Worm (Caenorhabditis elegans): ENCODE measurements around the gene haf-3.
"Not testable (repeated sequence)": the region's sequence is repeated elsewhere in the genome, so short reads cannot be mapped to it uniquely, and the experiment has no call there.

The haf-3 gene

ce11 chrV:15766122-15766594, at the start of gene haf-3, which contains the start of gene F57A10.2:
Gene haf-3, minus strand, starts transcription at chrV:15766172.
Gene F57A10.2, plus strand, starts transcription at chrV:15766575.
- TF ChIP-seq unc-62 (GFP tag; optimal IDR thresholded peaks at IDR 0.05) = no peak

DNA sequence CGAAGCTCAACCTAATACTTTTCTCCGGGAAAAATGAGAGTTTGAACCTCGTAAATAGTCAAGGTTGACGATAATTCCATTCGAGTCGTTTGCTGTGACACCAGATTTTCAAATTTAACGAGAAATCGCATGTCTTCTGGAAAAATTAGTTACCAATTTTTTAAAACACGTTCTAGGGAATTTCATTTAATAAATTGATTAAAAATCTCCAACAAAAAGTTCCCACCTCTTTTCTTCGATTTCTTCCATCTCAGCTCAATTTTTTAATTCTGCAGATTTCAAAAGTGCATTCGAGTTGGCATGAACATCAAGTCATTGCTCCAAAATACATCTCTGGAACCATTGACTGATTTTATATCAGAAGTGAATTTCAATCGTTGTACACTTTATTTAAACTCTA, 46.0 kb upstream of the haf-3 start, which contains the start of gene nhr-282:
TSS of gene nhr-282 (plus strand) at position 301 of the 400 bp plus-strand sequence.
- not testable (repeated sequence) for TF ChIP-seq unc-62 (GFP tag; optimal IDR thresholded peaks at IDR 0.05)

DNA sequence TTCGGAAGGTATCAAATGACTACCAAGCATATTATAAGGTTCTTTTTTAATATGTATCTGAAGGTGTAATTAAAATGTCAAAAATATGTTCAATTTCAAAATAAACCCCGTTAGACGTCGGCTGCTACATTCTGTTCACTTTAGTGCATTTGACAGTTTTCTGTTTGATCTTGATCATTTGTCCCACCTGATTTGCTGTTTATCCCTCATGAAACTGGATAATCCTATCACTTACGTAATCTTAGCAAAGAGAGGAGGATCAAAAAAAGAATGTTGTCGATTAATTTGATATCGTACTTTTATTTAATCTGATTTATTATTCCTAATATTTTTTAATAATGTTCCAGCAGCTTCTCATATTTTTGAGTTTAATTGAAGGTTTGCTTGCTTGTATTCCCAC, 44.5 kb upstream of the haf-3 start, which contains the start of gene F54B8.1:
TSS of gene F54B8.1 (plus strand) at position 301 of the 400 bp plus-strand sequence.
- no peak for TF ChIP-seq unc-62 (GFP tag; optimal IDR thresholded peaks at IDR 0.05)

DNA sequence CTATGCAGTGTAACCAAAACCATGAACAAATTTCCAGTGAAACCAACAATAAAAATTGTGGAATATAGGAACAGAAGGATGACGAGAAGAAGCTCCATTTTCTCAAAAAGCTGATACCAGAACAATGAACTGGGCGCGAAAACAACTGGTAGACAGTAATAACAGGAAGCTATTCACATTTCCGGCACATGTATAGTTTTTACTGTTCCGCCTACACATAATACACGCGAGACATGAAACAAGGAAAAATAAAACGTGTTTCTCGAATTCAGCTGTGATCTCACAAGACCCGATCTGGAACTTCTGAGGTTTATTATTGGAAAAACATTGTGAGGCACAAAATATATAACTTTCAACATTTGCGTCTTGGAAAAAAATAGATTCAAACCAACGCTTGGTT, 43.6 kb upstream of the haf-3 start, which contains the start of gene srsx-36:
TSS of gene srsx-36 (minus strand) at position 101 of the 400 bp plus-strand sequence.
- TF ChIP-seq unc-62 (GFP tag; optimal IDR thresholded peaks at IDR 0.05) = no peak

DNA sequence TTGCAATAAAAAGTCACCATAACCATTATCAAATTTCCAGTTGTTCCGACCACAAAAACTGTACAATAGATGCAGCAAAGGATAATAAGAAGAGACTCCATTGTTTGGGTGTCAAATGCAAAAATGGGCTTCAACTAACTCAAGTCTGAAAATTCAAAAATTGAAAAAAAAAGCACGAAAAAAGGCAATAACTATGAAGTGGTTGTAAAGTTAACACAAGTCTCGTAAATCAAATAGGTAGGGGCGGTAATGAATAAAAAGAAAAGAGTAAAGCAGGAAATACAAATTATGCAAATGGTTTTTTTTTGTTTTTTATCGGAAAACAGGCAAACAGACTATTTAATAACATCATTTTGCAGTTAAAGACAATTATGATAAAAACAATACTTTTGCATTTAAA, 41.4 kb upstream of the haf-3 start, which contains the start of gene srsx-38:
TSS of gene srsx-38 (minus strand) at position 101 of the 400 bp plus-strand sequence.
- not testable (repeated sequence) for TF ChIP-seq unc-62 (GFP tag; optimal IDR thresholded peaks at IDR 0.05)

ce11 chrV:15803748-15804147, 37.8 kb upstream of the haf-3 start, which contains the start of gene T26E4.18:
Gene T26E4.18, minus strand, starts transcription at chrV:15803848.
- not testable (repeated sequence) for TF ChIP-seq unc-62 (GFP tag; optimal IDR thresholded peaks at IDR 0.05)

DNA sequence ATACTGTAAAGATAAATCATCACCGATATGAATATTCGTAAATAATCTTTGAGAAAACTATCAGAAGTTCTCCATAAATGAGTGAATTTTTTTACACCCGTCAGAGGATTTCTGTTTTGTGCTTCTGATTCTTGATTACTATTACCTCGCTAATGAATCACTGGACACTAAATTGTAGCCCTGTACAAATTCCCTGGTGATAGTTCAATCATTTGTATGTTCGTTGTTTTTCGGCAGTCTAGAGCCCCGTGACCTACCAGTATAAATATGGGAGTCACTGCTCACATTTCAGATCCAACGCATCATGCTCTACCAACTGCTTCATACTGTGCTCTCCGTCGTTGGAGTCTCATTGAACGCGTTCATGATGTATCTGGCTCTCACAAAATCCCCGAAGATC, 37.1 kb upstream of the haf-3 start, which contains the start of gene srd-27:
TSS of gene srd-27 (plus strand) at position 301 of the 400 bp plus-strand sequence.
- not testable (repeated sequence) for TF ChIP-seq unc-62 (GFP tag; optimal IDR thresholded peaks at IDR 0.05)

- not testable (repeated sequence) for TF ChIP-seq unc-62 (GFP tag; optimal IDR thresholded peaks at IDR 0.05)
Observed at ce11 chrV:15802623-15803022, 36.7 kb upstream of the haf-3 start, which contains the start of gene T26E4.9. Gene T26E4.9, minus strand, starts transcription at chrV:15802723.

DNA sequence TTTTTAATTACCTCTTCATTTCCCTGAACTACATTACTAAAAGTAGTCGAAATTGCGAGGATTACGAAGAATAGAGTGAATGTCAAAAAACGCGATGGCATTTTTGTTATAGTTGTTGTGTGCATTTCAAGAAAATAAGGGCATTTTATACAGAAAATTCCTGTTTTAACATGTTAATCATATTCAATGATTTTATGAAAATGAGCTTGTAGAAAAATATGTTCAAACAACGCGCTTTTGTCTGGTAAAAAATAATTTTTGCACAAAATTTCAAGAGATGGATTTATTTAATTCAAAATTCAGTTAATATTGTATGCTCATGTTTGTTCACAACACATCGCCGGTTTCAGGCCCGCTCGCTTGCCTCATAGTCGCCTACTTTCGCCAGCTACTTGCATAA, 32.1 kb upstream of the haf-3 start, which contains the start of gene T26E4.10:
TSS of gene T26E4.10 (minus strand) at position 101 of the 400 bp plus-strand sequence.
- TF ChIP-seq unc-62 (GFP tag; optimal IDR thresholded peaks at IDR 0.05) = no peak

ce11 chrV:15796087-15796486, 30.1 kb upstream of the haf-3 start, which contains the start of gene nhr-223:
Gene nhr-223, plus strand, starts transcription at chrV:15796387.
- TF ChIP-seq unc-62 (GFP tag; optimal IDR thresholded peaks at IDR 0.05) = no peak

ce11 chrV:15793270-15793669, 27.3 kb upstream of the haf-3 start, which contains the start of gene T26E4.7:
Gene T26E4.7, plus strand, starts transcription at chrV:15793570.
- TF ChIP-seq unc-62 (GFP tag; optimal IDR thresholded peaks at IDR 0.05) = no peak

ce11 chrV:15792409-15792808, 26.4 kb upstream of the haf-3 start, which contains the start of gene T26E4.4:
Gene T26E4.4, minus strand, starts transcription at chrV:15792509.
- no peak for TF ChIP-seq unc-62 (GFP tag; optimal IDR thresholded peaks at IDR 0.05)

DNA sequence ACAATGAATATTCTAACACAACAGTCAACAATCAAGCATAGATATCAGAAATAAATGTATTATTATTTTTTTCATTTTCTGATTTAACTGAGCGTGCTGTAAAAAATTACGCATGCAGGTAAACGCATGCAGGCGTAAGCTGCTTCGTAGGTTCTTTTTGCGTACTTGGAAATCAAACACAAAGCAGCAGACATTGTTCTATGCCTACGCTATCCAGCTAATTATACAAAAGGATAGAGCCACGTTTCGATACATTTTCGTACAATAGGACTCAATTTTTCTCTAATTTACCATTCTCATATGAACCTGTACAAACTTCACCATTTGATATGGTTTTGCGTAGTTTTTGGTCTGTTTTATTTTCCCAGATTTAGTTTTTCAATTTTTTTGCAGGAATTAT, 16.5 kb upstream of the haf-3 start, which contains the start of gene T26E4.3:
TSS of gene T26E4.3 (plus strand) at position 301 of the 400 bp plus-strand sequence.
- no peak for TF ChIP-seq unc-62 (GFP tag; optimal IDR thresholded peaks at IDR 0.05)

ce11 chrV:15781086-15781485, 15.1 kb upstream of the haf-3 start, which contains the start of gene T26E4.2:
Gene T26E4.2, plus strand, starts transcription at chrV:15781386.
- no peak for TF ChIP-seq unc-62 (GFP tag; optimal IDR thresholded peaks at IDR 0.05)

DNA sequence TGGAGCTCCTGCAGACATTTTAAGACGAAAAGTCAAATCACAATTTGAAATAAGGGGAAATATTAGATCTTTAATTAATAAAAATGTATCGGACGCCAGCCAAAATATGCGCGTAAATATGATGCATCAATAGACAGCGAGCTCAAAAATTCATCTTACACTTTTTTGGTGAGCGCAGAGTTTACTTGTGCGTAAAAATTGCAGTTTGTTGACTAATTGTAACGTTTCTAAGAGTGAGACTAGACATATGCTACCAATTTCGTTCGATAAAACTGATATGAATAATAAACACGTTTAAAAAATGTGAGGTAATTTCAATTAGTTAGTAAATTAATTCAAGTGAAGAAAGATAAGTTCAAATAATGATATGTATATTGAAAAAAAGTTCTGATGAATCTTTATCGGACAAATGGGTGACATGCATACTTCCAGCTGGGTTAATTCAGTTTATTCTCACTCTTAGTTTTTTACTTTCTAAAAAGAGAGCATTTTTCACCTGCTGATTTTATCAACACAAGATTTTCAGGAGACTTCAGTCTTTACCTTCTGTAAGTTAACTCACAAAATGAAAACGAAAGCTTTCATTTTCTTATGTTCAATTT, 13.3 kb upstream of the haf-3 start, which contains the start of the genes nhr-285 and irld-52:
TSS of gene nhr-285 (minus strand) at position 101 of the 602 bp plus-strand sequence.
TSS of gene irld-52 (plus strand) at position 552 of the 602 bp plus-strand sequence.
- no peak for TF ChIP-seq unc-62 (GFP tag; optimal IDR thresholded peaks at IDR 0.05)

- TF ChIP-seq unc-62 (GFP tag; optimal IDR thresholded peaks at IDR 0.05) = no peak
Observed at ce11 chrV:15776651-15777050, 10.7 kb upstream of the haf-3 start, which contains the start of gene nhr-283. Gene nhr-283, minus strand, starts transcription at chrV:15776751.

Measured in whole organism, dauer.